Fruit fly (Drosophila melanogaster): ENCODE results near the gene CG12118.

dm6 chrX:9196362-9196761 is at the start of gene CG12118:
- no peak for TF ChIP-seq EcR (GFP tag; optimal IDR thresholded peaks at IDR 0.05)
- TF ChIP-seq CG4496 (GFP tag; IDR thresholded peaks at IDR 0.05), result peak; percentile 71; the same call in 2 of the 3 replicates
- no peak for TF ChIP-seq CG14655 (GFP tag; optimal IDR thresholded peaks at IDR 0.05)
- TF ChIP-seq CG32121 (GFP tag; IDR thresholded peaks at IDR 0.05), result peak; percentile 79
- peak; percentile 31; the same call in 1 of the 2 replicates for TF ChIP-seq rn (GFP tag; IDR thresholded peaks at IDR 0.05)
- TF ChIP-seq CG15710 (tag; optimal IDR thresholded peaks at IDR 0.05), result peak; percentile 65
- peak; percentile 60 for TF ChIP-seq CG9948 (tag; optimal IDR thresholded peaks at IDR 0.05)
- TF ChIP-seq gl (tag; optimal IDR thresholded peaks at IDR 0.05), result no peak
- no peak for TF ChIP-seq fd96Ca (GFP tag; IDR thresholded peaks at IDR 0.05)
- TF ChIP-seq CG8159 (tag; optimal IDR thresholded peaks at IDR 0.05), result peak; percentile 65
- peak; percentile 45 for TF ChIP-seq Ets98B (GFP tag; IDR thresholded peaks at IDR 0.05)
- no peak for TF ChIP-seq CG10348 (GFP tag; IDR thresholded peaks at IDR 0.05)
- TF ChIP-seq Pif1B (GFP tag; optimal IDR thresholded peaks at IDR 0.05), result peak; percentile 56
- TF ChIP-seq CG13204 (GFP tag; optimal IDR thresholded peaks at IDR 0.05), result no peak

All from whole organism, pupa.